Fruit fly (Drosophila melanogaster): ENCODE measurements around the gene CG11927.

CG11927 gene

dm6 chr2L:4898165-4898564, 50.6 kb downstream of the CG11927 start (continued):
- TF ChIP-seq CG11695 (GFP tag; IDR thresholded peaks at IDR 0.05), result no peak
- TF ChIP-seq CG1832 (GFP tag; optimal IDR thresholded peaks at IDR 0.05), result no peak
- TF ChIP-seq emc (GFP tag; optimal IDR thresholded peaks at IDR 0.05), result no peak
- peak; percentile 30 for TF ChIP-seq Blimp-1 (GFP tag; optimal IDR thresholded peaks at IDR 0.05)
- peak; percentile 39; the same call in 1 of the 2 replicates for TF ChIP-seq CG7372 (GFP tag; IDR thresholded peaks at IDR 0.05)
- peak; percentile 82 for TF ChIP-seq sr (GFP tag; IDR thresholded peaks at IDR 0.05)
- TF ChIP-seq NfI (GFP tag; optimal IDR thresholded peaks at IDR 0.05), result no peak
- no peak for TF ChIP-seq wdn (GFP tag; IDR thresholded peaks at IDR 0.05)
- no peak for TF ChIP-seq Hr78 (GFP tag; optimal IDR thresholded peaks at IDR 0.05)
- TF ChIP-seq CG7963 (GFP tag; IDR thresholded peaks at IDR 0.05; ENCODE audit: partially characterized antibody), result no peak
- TF ChIP-seq CG17186 (GFP tag; optimal IDR thresholded peaks at IDR 0.05), result no peak
- peak; percentile 44 for TF ChIP-seq cwo (GFP tag; optimal IDR thresholded peaks at IDR 0.05)
- peak; percentile 79 for TF ChIP-seq sd (tag; optimal IDR thresholded peaks at IDR 0.05)
- no peak for TF ChIP-seq chn (GFP tag; optimal IDR thresholded peaks at IDR 0.05)
- TF ChIP-seq sens (GFP tag), result peak; percentile 24
- TF ChIP-seq wek (GFP tag; optimal IDR thresholded peaks at IDR 0.05), result no peak
- peak; percentile 61 for TF ChIP-seq CG12769 (tag; optimal IDR thresholded peaks at IDR 0.05)
- TF ChIP-seq CG8924 (tag; optimal IDR thresholded peaks at IDR 0.05), result no peak
- TF ChIP-seq CG17359 (tag; optimal IDR thresholded peaks at IDR 0.05), result no peak
- no peak for TF ChIP-seq cad (GFP tag; optimal IDR thresholded peaks at IDR 0.05)
- TF ChIP-seq NC2β (GFP tag; optimal IDR thresholded peaks at IDR 0.05), result no peak
- TF ChIP-seq CG4360 (GFP tag; IDR thresholded peaks at IDR 0.05), result no peak
- TF ChIP-seq HmgD (GFP tag; optimal IDR thresholded peaks at IDR 0.05), result no peak
- no peak for TF ChIP-seq CG31388 (GFP tag; optimal IDR thresholded peaks at IDR 0.05)
- TF ChIP-seq prd (optimal IDR thresholded peaks at IDR 0.05), result no peak
- no peak for TF ChIP-seq prd (GFP tag; IDR thresholded peaks at IDR 0.05)
- no peak for TF ChIP-seq MBD-R2 (GFP tag; IDR thresholded peaks at IDR 0.05)
- no peak for TF ChIP-seq danr (GFP tag; IDR thresholded peaks at IDR 0.05)
- TF ChIP-seq onecut (GFP tag; IDR thresholded peaks at IDR 0.05), result no peak
